Fruit fly (Drosophila melanogaster) whole organism, embryonic: ENCODE results near the gene CG3702.

Experiments
- Abd-B ChIP-seq: fragments of 200-800 bp; sonication (Bioruptor generic); optimal IDR thresholded peaks from 2 replicates; lab custom pipeline; 2018; ENCODE audit warnings: missing biosample characterization, mild to moderate bottlenecking, missing genetic modification characterization, moderate library complexity
- Ada2b ChIP-seq: fragments of 200-800 bp; sonication (Bioruptor generic); IDR thresholded peaks from 2 replicates; pipeline ENCODE4 v1.3.6; 2022; ENCODE audit warnings: missing biosample characterization, missing genetic modification characterization
- Bdp1 ChIP-seq: fragments of 200-800 bp; sonication (Bioruptor generic); optimal IDR thresholded peaks from 3 replicates; lab custom pipeline; 2016; ENCODE audit warnings: missing biosample characterization, missing genetic modification characterization
- CG10267 ChIP-seq: fragments of 200-800 bp; sonication (Bioruptor generic); optimal IDR thresholded peaks from 2 replicates; lab custom pipeline; 2018; ENCODE audit warnings: missing biosample characterization, mild to moderate bottlenecking, missing genetic modification characterization, moderate library complexity
- CG10979 ChIP-seq: fragments of 200-800 bp; sonication (Bioruptor generic); optimal IDR thresholded peaks from 2 replicates; lab custom pipeline; 2018; ENCODE audit warnings: missing biosample characterization, mild to moderate bottlenecking, missing genetic modification characterization, moderate library complexity
- CG11247 ChIP-seq: fragments of 200-800 bp; sonication (Bioruptor generic); IDR thresholded peaks from 2 replicates; pipeline ENCODE4 v1.3.6; 2022; ENCODE audit warnings: missing biosample characterization, missing genetic modification characterization
- CG12391 ChIP-seq: fragments of 200-800 bp; sonication (Bioruptor generic); optimal IDR thresholded peaks from 3 replicates; lab custom pipeline; 2018; ENCODE audit warnings: missing biosample characterization, mild to moderate bottlenecking, missing genetic modification characterization, moderate library complexity
- CG12744 ChIP-seq: fragments of 200-800 bp; sonication (Bioruptor generic); optimal IDR thresholded peaks from 2 replicates; lab custom pipeline; 2016; ENCODE audit warnings: missing biosample characterization, missing genetic modification characterization
- CG14050 ChIP-seq: fragments of 200-800 bp; sonication (Bioruptor generic); IDR thresholded peaks from 3 replicates; pipeline ENCODE4 v1.3.6; 2022; ENCODE audit warnings: missing biosample characterization, missing genetic modification characterization
- CG14441 ChIP-seq: fragments of 200-800 bp; sonication (Bioruptor generic); IDR thresholded peaks from 2 replicates; pipeline ENCODE4 v1.3.6; 2022; ENCODE audit warnings: missing biosample characterization, missing genetic modification characterization
- CG14667 ChIP-seq: fragments of 200-800 bp; sonication (Bioruptor generic); IDR thresholded peaks from 2 replicates; pipeline ENCODE4 v1.3.6; 2022; ENCODE audit warnings: missing biosample characterization, missing genetic modification characterization
- CG15601 ChIP-seq: fragments of 200-800 bp; sonication (Bioruptor generic); optimal IDR thresholded peaks from 3 replicates; lab custom pipeline; 2019; ENCODE audit warnings: missing biosample characterization, mild to moderate bottlenecking, missing genetic modification characterization, moderate library complexity
- CG17328 ChIP-seq: fragments of 200-800 bp; sonication (Bioruptor generic); IDR thresholded peaks from 2 replicates; pipeline ENCODE4 v1.3.6; 2022; ENCODE audit warnings: missing biosample characterization, missing genetic modification characterization
- CG17829 ChIP-seq: fragments of 200-800 bp; optimal IDR thresholded peaks from 2 replicates; lab custom pipeline; 2019; ENCODE audit warnings: missing biosample characterization, mild to moderate bottlenecking, missing genetic modification characterization, moderate library complexity
- CG18476 ChIP-seq: fragments of 200-800 bp; sonication (Bioruptor generic); optimal IDR thresholded peaks from 2 replicates; lab custom pipeline; 2016; ENCODE audit warnings: missing biosample characterization, mild to moderate bottlenecking, missing genetic modification characterization
- CG31365 ChIP-seq: fragments of 200-800 bp; sonication (Bioruptor generic); optimal IDR thresholded peaks from 2 replicates; lab custom pipeline; 2018; ENCODE audit warnings: missing biosample characterization, mild to moderate bottlenecking, missing genetic modification characterization
- CG31388 ChIP-seq: fragments of 200-800 bp; sonication (Bioruptor generic); optimal IDR thresholded peaks from 2 replicates; lab custom pipeline; 2016; ENCODE audit warnings: missing biosample characterization, missing genetic modification characterization
- CG3847 ChIP-seq: fragments of 200-800 bp; sonication (Bioruptor generic); IDR thresholded peaks from 2 replicates; pipeline ENCODE4 v1.3.6; 2022; ENCODE audit warnings: missing biosample characterization, missing genetic modification characterization
- CG4730 ChIP-seq: fragments of 200-800 bp; sonication (Bioruptor generic); IDR thresholded peaks from 2 replicates; pipeline ENCODE4 v1.3.6; 2022; ENCODE audit warnings: missing biosample characterization, missing genetic modification characterization
- CG5180 ChIP-seq: fragments of 200-800 bp; sonication (Bioruptor generic); optimal IDR thresholded peaks from 3 replicates; lab custom pipeline; 2017; ENCODE audit warnings: missing biosample characterization, missing genetic modification characterization, mild to moderate bottlenecking, moderate library complexity, missing genetic modification reagents
- CG6689 ChIP-seq: fragments of 200-800 bp; sonication (Bioruptor generic); IDR thresholded peaks from 2 replicates; pipeline ENCODE4 v1.3.6; 2022; ENCODE audit warnings: missing biosample characterization, missing genetic modification characterization
- CG6813 ChIP-seq: fragments of 200-800 bp; sonication (Bioruptor generic); optimal IDR thresholded peaks from 2 replicates; lab custom pipeline; 2017; ENCODE audit warnings: missing biosample characterization, missing genetic modification characterization, mild to moderate bottlenecking, moderate library complexity, missing genetic modification reagents
- CG8359 ChIP-seq: fragments of 200-800 bp; sonication (Bioruptor generic); optimal IDR thresholded peaks from 2 replicates; lab custom pipeline; 2017; ENCODE audit warnings: missing biosample characterization, mild to moderate bottlenecking, missing genetic modification characterization, borderline replicate concordance
- CG8924 ChIP-seq: fragments of 200-800 bp; optimal IDR thresholded peaks from 3 replicates; lab custom pipeline; 2019; ENCODE audit warnings: missing biosample characterization, mild to moderate bottlenecking, missing genetic modification characterization, moderate library complexity
- CG9932 ChIP-seq: fragments of 200-800 bp; sonication (Bioruptor generic); IDR thresholded peaks from 2 replicates; pipeline ENCODE4 v1.3.6; 2022; ENCODE audit warnings: missing biosample characterization, missing genetic modification characterization
- CHES-1-like ChIP-seq: fragments of 200-800 bp; sonication (Bioruptor generic); optimal IDR thresholded peaks from 2 replicates; lab custom pipeline; 2016; ENCODE audit warnings: missing biosample characterization, missing genetic modification characterization
- Doc2 ChIP-seq: fragments of 200-800 bp; sonication (Bioruptor generic); IDR thresholded peaks from 2 replicates; pipeline ENCODE4 v1.3.6; 2022; ENCODE audit warnings: missing biosample characterization, missing genetic modification characterization
- Ets65A ChIP-seq: fragments of 200-800 bp; sonication (Bioruptor generic); peaks from one replicate; lab custom pipeline; 2016; ENCODE audit warnings: missing biosample characterization, missing genetic modification characterization
- NC2β ChIP-seq: fragments of 200-800 bp; sonication (Bioruptor generic); optimal IDR thresholded peaks from 2 replicates; lab custom pipeline; 2016; ENCODE audit warnings: missing biosample characterization, missing genetic modification characterization
- Rx ChIP-seq: fragments of 200-800 bp; sonication (Bioruptor generic); IDR thresholded peaks from 2 replicates; pipeline ENCODE4 v1.3.6; 2022; ENCODE audit warnings: missing biosample characterization, missing genetic modification characterization
- Side ChIP-seq: fragments of 200-800 bp; sonication (Bioruptor generic); optimal IDR thresholded peaks from 2 replicates; lab custom pipeline; 2016; ENCODE audit warnings: missing biosample characterization, missing genetic modification characterization
- Sox102F ChIP-seq: fragments of 200-800 bp; sonication (Bioruptor generic); optimal IDR thresholded peaks from 2 replicates; lab custom pipeline; 2018; ENCODE audit warnings: missing biosample characterization, mild to moderate bottlenecking, missing genetic modification characterization, moderate library complexity
- Sry-β ChIP-seq: fragments of 200-800 bp; sonication (Bioruptor generic); optimal IDR thresholded peaks from 2 replicates; lab custom pipeline; 2018; ENCODE audit warnings: missing biosample characterization, mild to moderate bottlenecking, missing genetic modification characterization, moderate library complexity
- Tbp ChIP-seq: fragments of >200 bp; optimal IDR thresholded peaks from 2 replicates; lab custom pipeline; 2018; ENCODE audit warnings: missing biosample characterization, missing genetic modification characterization
- Xrp1 ChIP-seq: fragments of 200-800 bp; sonication (Bioruptor generic); IDR thresholded peaks from 2 replicates; pipeline ENCODE4 v1.3.6; 2022; ENCODE audit warnings: missing biosample characterization, missing genetic modification characterization
- al ChIP-seq: fragments of 200-800 bp; sonication (Bioruptor generic); IDR thresholded peaks from 2 replicates; pipeline ENCODE4 v1.3.6; 2022; ENCODE audit warnings: missing biosample characterization, missing genetic modification characterization
- bcd ChIP-seq: fragments of 200-800 bp; sonication (Bioruptor generic); optimal IDR thresholded peaks from 2 replicates; lab custom pipeline; 2017; ENCODE audit warnings: missing biosample characterization, mild to moderate bottlenecking, missing genetic modification characterization
- chn ChIP-seq: fragments of 200-800 bp; sonication (Bioruptor generic); optimal IDR thresholded peaks from 2 replicates; lab custom pipeline; 2016; ENCODE audit warnings: missing biosample characterization, missing genetic modification characterization
- dati ChIP-seq: fragments of 200-800 bp; sonication (Bioruptor generic); IDR thresholded peaks from 2 replicates; pipeline ENCODE4 v1.3.6; 2022; ENCODE audit warnings: missing biosample characterization, missing genetic modification characterization
- dmrt11E ChIP-seq: fragments of 200-800 bp; sonication (Bioruptor generic); optimal IDR thresholded peaks from 3 replicates; lab custom pipeline; 2018; ENCODE audit warnings: missing biosample characterization, mild to moderate bottlenecking, missing genetic modification characterization, moderate library complexity
- dysf ChIP-seq: fragments of 200-800 bp; sonication (Bioruptor generic); IDR thresholded peaks from 3 replicates; pipeline ENCODE4 v1.3.6; 2022; ENCODE audit warnings: missing biosample characterization, missing genetic modification characterization
- en ChIP-seq: fragments of 200-800 bp; sonication (Bioruptor generic); optimal IDR thresholded peaks from 2 replicates; lab custom pipeline; 2016; ENCODE audit warnings: missing biosample characterization, missing genetic modification characterization
- esg ChIP-seq: fragments of 200-800 bp; sonication (Bioruptor generic); conservative IDR thresholded peaks from 2 replicates; pipeline ENCODE4 v1.3.6; 2022; ENCODE audit warnings: missing biosample characterization, missing genetic modification characterization
- gcm ChIP-seq: fragments of 200-800 bp; sonication (Bioruptor generic); optimal IDR thresholded peaks from 2 replicates; lab custom pipeline; 2019; ENCODE audit warnings: missing biosample characterization, mild to moderate bottlenecking, missing genetic modification characterization, moderate library complexity
- nmo ChIP-seq: fragments of 200-800 bp; sonication (Bioruptor generic); optimal IDR thresholded peaks from 2 replicates; lab custom pipeline; 2018; ENCODE audit warnings: missing biosample characterization, mild to moderate bottlenecking, missing genetic modification characterization, moderate library complexity
- prd ChIP-seq, 3 experiments: fragments of >200 bp in 2 of 3; fragments of 200-800 bp in 1 of 3; sonication (Bioruptor generic) in 1 of 3; optimal IDR thresholded peaks in 2 of 3; IDR thresholded peaks in 1 of 3; 2 replicates in 2 of 3; 3 replicates in 1 of 3; pipeline versions ENCODE4 v1.3.6 to Lab custom; 2017 to 2022; ENCODE audit warnings: missing biosample characterization in 1 of 3, missing genetic modification characterization in 1 of 3
- psq ChIP-seq: fragments of 200-800 bp; sonication (Bioruptor generic); optimal IDR thresholded peaks from 2 replicates; lab custom pipeline; 2017; ENCODE audit warnings: missing biosample characterization, missing genetic modification characterization
- sens ChIP-seq: fragments of 200-800 bp; sonication (Bioruptor generic); peaks from one replicate; lab custom pipeline; 2016; ENCODE audit warnings: missing biosample characterization, missing genetic modification characterization
- slp2 ChIP-seq: fragments of 200-800 bp; sonication (Bioruptor generic); optimal IDR thresholded peaks from 2 replicates; lab custom pipeline; 2016; ENCODE audit warnings: missing biosample characterization, missing genetic modification characterization
- sob ChIP-seq: fragments of 200-800 bp; sonication (Bioruptor generic); IDR thresholded peaks from 2 replicates; pipeline ENCODE4 v1.3.6; 2022; ENCODE audit warnings: missing biosample characterization, missing genetic modification characterization
- twi ChIP-seq: fragments of 200-800 bp; optimal IDR thresholded peaks from 2 replicates; lab custom pipeline; 2019; ENCODE audit warnings: missing biosample characterization, mild to moderate bottlenecking, missing genetic modification characterization, moderate library complexity
- yki ChIP-seq: fragments of >200 bp; optimal IDR thresholded peaks from 3 replicates; lab custom pipeline; 2018

The CG3702 gene

dm6 chr2L:4218820-4219219 lies 8.1 kb downstream of the CG3702 start (continued):
- TF ChIP-seq Abd-B (GFP tag; lab: Kevin White, UChicago) (no peak), CG9932 (GFP tag; lab: Robert Waterston, UW) (peak; percentile 41; the same call in 1 of the 2 replicates), CG18476 (GFP tag; lab: Kevin White, UChicago) (no peak), Ets65A (GFP tag; lab: Kevin White, UChicago) (no peak), dmrt11E (tag; lab: Kevin White, UChicago) (peak; percentile 34), CG4730 (GFP tag; lab: Robert Waterston, UW) (0 out of 2 replicates have a peak, but pooled peaks have one; percentile 24), CHES-1-like (peak; percentile 4), CG12391 (tag; lab: Kevin White, UChicago) (peak; percentile 42), esg (GFP tag; lab: Robert Waterston, UW) (no peak), yki (lab: Kevin White, UChicago) (no peak), gcm (GFP tag; lab: Kevin White, UChicago) (peak; percentile 15), CG8359 (GFP tag; lab: Kevin White, UChicago) (no peak), prd (optimal IDR thresholded peaks at IDR 0.05; lab: Kevin White, UChicago) (no peak), prd (GFP tag; IDR thresholded peaks at IDR 0.05; lab: Robert Waterston, UW) (peak; percentile 33; the same call in 1 of the 3 replicates), nmo (peak; percentile 22), sens (GFP tag; lab: Kevin White, UChicago) (peak; percentile 60), CG14667 (GFP tag; lab: Robert Waterston, UW) (no peak), NC2β (GFP tag; lab: Kevin White, UChicago) (no peak), CG11247 (GFP tag; lab: Robert Waterston, UW) (peak; percentile 34; the same call in 1 of the 2 replicates), CG3847 (GFP tag; lab: Robert Waterston, UW) (no peak), slp2 (GFP tag; lab: Kevin White, UChicago) (no peak), chn (GFP tag; lab: Kevin White, UChicago) (peak; percentile 8), CG31365 (tag; lab: Kevin White, UChicago) (no peak), CG10267 (tag; lab: Kevin White, UChicago) (no peak), twi (no peak), CG17328 (GFP tag; lab: Robert Waterston, UW) (0 out of 2 replicates have a peak, but pooled peaks have one; percentile 22), Sox102F (peak; percentile 16), CG6813 (no peak), en (GFP tag; lab: Kevin White, UChicago) (no peak), Bdp1 (GFP tag; lab: Kevin White, UChicago) (no peak), CG17829 (tag; lab: Kevin White, UChicago) (peak; percentile 32), CG14441 (GFP tag; lab: Robert Waterston, UW) (no peak), CG31388 (no peak), CG10979 (tag; lab: Kevin White, UChicago) (peak; percentile 48), bcd (GFP tag; lab: Kevin White, UChicago) (peak; percentile 2), Ada2b (GFP tag; lab: Robert Waterston, UW) (no peak), Rx (no peak), CG12744 (GFP tag; lab: Kevin White, UChicago) (no peak), psq (GFP tag; lab: Kevin White, UChicago) (no peak), Doc2 (GFP tag; lab: Robert Waterston, UW) (no peak), Tbp (no peak), al (GFP tag; lab: Robert Waterston, UW) (0 out of 2 replicates have a peak, but pooled peaks have one; percentile 47), CG5180 (no peak), Xrp1 (GFP tag; lab: Robert Waterston, UW) (peak; percentile 17; the same call in 1 of the 2 replicates), CG8924 (tag; lab: Kevin White, UChicago) (peak; percentile 38), Sry-β (no peak), CG14050 (GFP tag; lab: Robert Waterston, UW) (no peak), dati (no peak), Side (GFP tag; lab: Kevin White, UChicago) (peak; percentile 2), dysf (GFP tag; lab: Robert Waterston, UW) (peak; percentile 37; the same call in 1 of the 3 replicates), CG15601 (tag; lab: Kevin White, UChicago) (no peak), sob (GFP tag; lab: Robert Waterston, UW) (no peak), CG6689 (GFP tag; lab: Robert Waterston, UW) (peak; percentile 32; the same call in 1 of the 2 replicates)
